Fruit fly (Drosophila melanogaster) whole organism, embryonic: Measurements from ENCODE around the gene Dop1R2.

Source experiments
- Ada2b ChIP-seq: fragments of 200-800 bp; sonication (Bioruptor generic); IDR thresholded peaks from 2 replicates; pipeline ENCODE4 v1.3.6; 2022; ENCODE audit warnings: missing biosample characterization, missing genetic modification characterization
- Aef1 ChIP-seq: fragments of 200-800 bp; sonication (Bioruptor generic); IDR thresholded peaks from 3 replicates; pipeline ENCODE4 v1.3.6; 2022; ENCODE audit warnings: missing biosample characterization, missing genetic modification characterization
- B-H2 ChIP-seq: fragments of 200-800 bp; sonication (Bioruptor generic); optimal IDR thresholded peaks from 2 replicates; lab custom pipeline; 2018; ENCODE audit warnings: missing biosample characterization, mild to moderate bottlenecking, missing genetic modification characterization
- BEAF-32 ChIP-seq: fragments of 200-800 bp; sonication (Bioruptor generic); optimal IDR thresholded peaks from 3 replicates; lab custom pipeline; 2017; ENCODE audit warnings: missing biosample characterization, missing genetic modification characterization, mild to moderate bottlenecking, moderate library complexity, missing genetic modification reagents
- CG12659 ChIP-seq: fragments of 200-800 bp; sonication (Bioruptor generic); optimal IDR thresholded peaks from 3 replicates; lab custom pipeline; 2017; ENCODE audit warnings: mild to moderate bottlenecking, missing biosample characterization, missing genetic modification reagents, missing genetic modification characterization
- CG12769 ChIP-seq: fragments of 200-800 bp; sonication (Bioruptor generic); optimal IDR thresholded peaks from 2 replicates; lab custom pipeline; 2019; ENCODE audit warnings: missing biosample characterization, mild to moderate bottlenecking, missing genetic modification characterization, moderate library complexity
- CG14050 ChIP-seq: fragments of 200-800 bp; sonication (Bioruptor generic); IDR thresholded peaks from 3 replicates; pipeline ENCODE4 v1.3.6; 2022; ENCODE audit warnings: missing biosample characterization, missing genetic modification characterization
- CG14441 ChIP-seq: fragments of 200-800 bp; sonication (Bioruptor generic); IDR thresholded peaks from 2 replicates; pipeline ENCODE4 v1.3.6; 2022; ENCODE audit warnings: missing biosample characterization, missing genetic modification characterization
- CG15011 ChIP-seq: fragments of 200-800 bp; sonication (Bioruptor generic); optimal IDR thresholded peaks from 3 replicates; lab custom pipeline; 2018; ENCODE audit warnings: missing biosample characterization, mild to moderate bottlenecking, missing genetic modification characterization
- CG16815 ChIP-seq: fragments of 200-800 bp; sonication (Bioruptor generic); optimal IDR thresholded peaks from 3 replicates; lab custom pipeline; 2017; ENCODE audit warnings: missing biosample characterization, mild to moderate bottlenecking, missing genetic modification characterization
- CG17612 ChIP-seq: fragments of 200-800 bp; sonication (Bioruptor generic); IDR thresholded peaks from 2 replicates; pipeline ENCODE4 v1.3.6; 2022; ENCODE audit warnings: missing biosample characterization, missing genetic modification characterization
- CG17802 ChIP-seq: fragments of 200-800 bp; sonication (Bioruptor generic); optimal IDR thresholded peaks from 2 replicates; lab custom pipeline; 2018; ENCODE audit warnings: missing biosample characterization, mild to moderate bottlenecking, missing genetic modification characterization, moderate library complexity
- CG18262 ChIP-seq: fragments of 200-800 bp; optimal IDR thresholded peaks from 3 replicates; lab custom pipeline; 2019; ENCODE audit warnings: missing biosample characterization, mild to moderate bottlenecking, missing genetic modification characterization, moderate library complexity
- CG18599 ChIP-seq: fragments of 200-800 bp; sonication (Bioruptor generic); optimal IDR thresholded peaks from 3 replicates; lab custom pipeline; 2017; ENCODE audit warnings: missing biosample characterization, missing genetic modification characterization, mild to moderate bottlenecking, moderate library complexity, missing genetic modification reagents
- CG18619 ChIP-seq: fragments of 200-800 bp; sonication (Bioruptor generic); optimal IDR thresholded peaks from 3 replicates; lab custom pipeline; 2017; ENCODE audit warnings: missing biosample characterization, mild to moderate bottlenecking, missing genetic modification characterization
- CG3065 ChIP-seq: fragments of 200-800 bp; sonication (Bioruptor generic); optimal IDR thresholded peaks from 2 replicates; lab custom pipeline; 2016; ENCODE audit warnings: missing biosample characterization, missing genetic modification characterization
- CG34376 ChIP-seq: fragments of 200-800 bp; sonication (Bioruptor generic); optimal IDR thresholded peaks from 2 replicates; lab custom pipeline; 2018; ENCODE audit warnings: missing biosample characterization, mild to moderate bottlenecking, missing genetic modification characterization
- CG6683 ChIP-seq: fragments of 200-800 bp; sonication (Bioruptor generic); optimal IDR thresholded peaks from 2 replicates; lab custom pipeline; 2017; ENCODE audit warnings: missing biosample characterization, mild to moderate bottlenecking, missing genetic modification characterization, missing genetic modification reagents
- CG6689 ChIP-seq: fragments of 200-800 bp; sonication (Bioruptor generic); IDR thresholded peaks from 2 replicates; pipeline ENCODE4 v1.3.6; 2022; ENCODE audit warnings: missing biosample characterization, missing genetic modification characterization
- CG6765 ChIP-seq: fragments of 200-800 bp; sonication (Bioruptor generic); optimal IDR thresholded peaks from 3 replicates; lab custom pipeline; 2017; ENCODE audit warnings: missing biosample characterization, mild to moderate bottlenecking, missing genetic modification characterization
- CG7271 ChIP-seq: fragments of 200-800 bp; sonication (Bioruptor generic); optimal IDR thresholded peaks from 2 replicates; lab custom pipeline; 2018; ENCODE audit warnings: missing biosample characterization, mild to moderate bottlenecking, missing genetic modification characterization, moderate library complexity
- CG7556 ChIP-seq: fragments of 200-800 bp; sonication (Bioruptor generic); optimal IDR thresholded peaks from 2 replicates; lab custom pipeline; 2017; ENCODE audit warnings: missing biosample characterization, mild to moderate bottlenecking, missing genetic modification characterization
- CG7839 ChIP-seq: fragments of 200-800 bp; sonication (Bioruptor generic); optimal IDR thresholded peaks from 3 replicates; lab custom pipeline; 2018; ENCODE audit warnings: missing biosample characterization, mild to moderate bottlenecking, missing genetic modification characterization, moderate library complexity
- Dll ChIP-seq: fragments of 200-800 bp; sonication (Bioruptor generic); IDR thresholded peaks from 4 replicates; pipeline ENCODE4 v1.3.6; 2022; ENCODE audit warnings: missing biosample characterization, missing genetic modification characterization; ENCODE audit not compliant: partially characterized antibody
- ERR ChIP-seq: fragments of 200-800 bp; sonication (Bioruptor generic); optimal IDR thresholded peaks from 2 replicates; lab custom pipeline; 2016; ENCODE audit warnings: missing biosample characterization, missing genetic modification characterization
- Eip74EF ChIP-seq, 2 experiments: fragments of 200-800 bp in 1 of 2; fragments of >200 bp in 1 of 2; sonication (Bioruptor generic) in 1 of 2; optimal IDR thresholded peaks; 2 replicates each; lab custom pipeline; 2017 to 2019; ENCODE audit warnings: missing biosample characterization in 2 of 2, missing genetic modification characterization in 2 of 2, mild to moderate bottlenecking in 1 of 2, moderate library complexity in 1 of 2
- Gug ChIP-seq: fragments of 200-800 bp; sonication (Bioruptor generic); IDR thresholded peaks from 4 replicates; pipeline ENCODE4 v1.3.6; 2022; ENCODE audit warnings: missing biosample characterization, missing genetic modification characterization
- Meics ChIP-seq: fragments of 200-800 bp; sonication (Bioruptor generic); optimal IDR thresholded peaks from 2 replicates; lab custom pipeline; 2017; ENCODE audit warnings: missing biosample characterization, mild to moderate bottlenecking, missing genetic modification characterization
- Opbp ChIP-seq: fragments of 200-800 bp; sonication (Bioruptor generic); IDR thresholded peaks from 3 replicates; pipeline ENCODE4 v1.3.6; 2022; ENCODE audit warnings: missing biosample characterization, missing genetic modification characterization; ENCODE audit not compliant: partially characterized antibody
- Sry-β ChIP-seq: fragments of 200-800 bp; sonication (Bioruptor generic); optimal IDR thresholded peaks from 2 replicates; lab custom pipeline; 2018; ENCODE audit warnings: missing biosample characterization, mild to moderate bottlenecking, missing genetic modification characterization, moderate library complexity
- Tbp ChIP-seq: fragments of >200 bp; optimal IDR thresholded peaks from 2 replicates; lab custom pipeline; 2018; ENCODE audit warnings: missing biosample characterization, missing genetic modification characterization
- YL-1 ChIP-seq: fragments of 200-800 bp; sonication (Bioruptor generic); optimal IDR thresholded peaks from 3 replicates; lab custom pipeline; 2017; ENCODE audit warnings: missing biosample characterization, mild to moderate bottlenecking, missing genetic modification characterization
- ash1 ChIP-seq: fragments of 200-800 bp; sonication (Bioruptor generic); optimal IDR thresholded peaks from 2 replicates; lab custom pipeline; 2018; ENCODE audit warnings: missing biosample characterization, mild to moderate bottlenecking, missing genetic modification characterization
- corto ChIP-seq: fragments of 200-800 bp; sonication (Bioruptor generic); optimal IDR thresholded peaks from 2 replicates; lab custom pipeline; 2016; ENCODE audit warnings: missing biosample characterization, mild to moderate bottlenecking, missing genetic modification characterization, moderate library complexity
- crol ChIP-seq: fragments of 200-800 bp; sonication (Bioruptor generic); IDR thresholded peaks from 2 replicates; pipeline ENCODE4 v1.3.6; 2022; ENCODE audit warnings: missing biosample characterization, missing genetic modification characterization
- cwo ChIP-seq: fragments of 200-800 bp; sonication (Bioruptor generic); optimal IDR thresholded peaks from 3 replicates; lab custom pipeline; 2017; ENCODE audit warnings: missing biosample characterization, missing genetic modification characterization, mild to moderate bottlenecking, moderate library complexity, missing genetic modification reagents
- dati ChIP-seq: fragments of 200-800 bp; sonication (Bioruptor generic); IDR thresholded peaks from 2 replicates; pipeline ENCODE4 v1.3.6; 2022; ENCODE audit warnings: missing biosample characterization, missing genetic modification characterization
- exex ChIP-seq: fragments of 200-800 bp; sonication (Bioruptor generic); optimal IDR thresholded peaks from 4 replicates; lab custom pipeline; 2018; ENCODE audit warnings: missing biosample characterization, mild to moderate bottlenecking, missing genetic modification characterization, moderate library complexity
- fd3F ChIP-seq: fragments of 200-800 bp; sonication (Bioruptor generic); optimal IDR thresholded peaks from 2 replicates; lab custom pipeline; 2018; ENCODE audit warnings: missing biosample characterization, mild to moderate bottlenecking, missing genetic modification characterization, moderate library complexity
- gsb-n ChIP-seq: fragments of 200-800 bp; sonication (Bioruptor generic); optimal IDR thresholded peaks from 3 replicates; lab custom pipeline; 2018; ENCODE audit warnings: missing biosample characterization, mild to moderate bottlenecking, missing genetic modification characterization
- klu ChIP-seq: fragments of 200-800 bp; sonication (Bioruptor generic); IDR thresholded peaks from 2 replicates; pipeline ENCODE4 v1.3.6; 2022; ENCODE audit warnings: missing biosample characterization, missing genetic modification characterization
- onecut ChIP-seq: fragments of 200-800 bp; sonication (Bioruptor generic); IDR thresholded peaks from 2 replicates; pipeline ENCODE4 v1.3.6; 2022; ENCODE audit warnings: missing biosample characterization, missing genetic modification characterization
- peb ChIP-seq: fragments of 200-800 bp; sonication (Bioruptor generic); IDR thresholded peaks from 2 replicates; pipeline ENCODE4 v1.3.6; 2022; ENCODE audit warnings: missing biosample characterization, missing genetic modification characterization
- repo ChIP-seq: fragments of 200-800 bp; sonication (Bioruptor generic); optimal IDR thresholded peaks from 2 replicates; lab custom pipeline; 2016; ENCODE audit warnings: missing biosample characterization, missing genetic modification characterization
- sens-2 ChIP-seq: fragments of 200-800 bp; sonication (Bioruptor generic); IDR thresholded peaks from 2 replicates; pipeline ENCODE4 v1.3.6; 2022; ENCODE audit warnings: missing biosample characterization, missing genetic modification characterization
- sim ChIP-seq: fragments of 200-800 bp; sonication (Bioruptor generic); IDR thresholded peaks from 2 replicates; pipeline ENCODE4 v1.3.6; 2022; ENCODE audit warnings: missing biosample characterization, missing genetic modification characterization
- slou ChIP-seq: fragments of 200-800 bp; sonication (Bioruptor generic); optimal IDR thresholded peaks from 3 replicates; lab custom pipeline; 2016; ENCODE audit warnings: missing biosample characterization, missing genetic modification characterization
- slp2 ChIP-seq: fragments of 200-800 bp; sonication (Bioruptor generic); optimal IDR thresholded peaks from 2 replicates; lab custom pipeline; 2016; ENCODE audit warnings: missing biosample characterization, missing genetic modification characterization
- tgo ChIP-seq: fragments of 200-800 bp; sonication (Bioruptor generic); IDR thresholded peaks from 3 replicates; pipeline ENCODE4 v1.3.6; 2022; ENCODE audit warnings: missing biosample characterization, missing genetic modification characterization
- usp ChIP-seq: fragments of >200 bp; optimal IDR thresholded peaks from 2 replicates; lab custom pipeline; 2017; ENCODE audit warnings: missing biosample characterization, missing genetic modification characterization

Gene Dop1R2

dm6 chr3R:29592139-29592814, 67.5 kb downstream of the Dop1R2 start (continued):
- no peak for TF ChIP-seq CG18599 (GFP tag; lab: Kevin White, UChicago)
- TF ChIP-seq CG7556 (GFP tag; lab: Kevin White, UChicago) = no peak
- TF ChIP-seq BEAF-32 = no peak
- TF ChIP-seq CG14050 (GFP tag; lab: Robert Waterston, UW) = no peak
- TF ChIP-seq YL-1 (GFP tag; lab: Kevin White, UChicago) = no peak
- TF ChIP-seq CG6765 (GFP tag; lab: Kevin White, UChicago) = no peak
- no peak for TF ChIP-seq CG34376 (GFP tag; lab: Kevin White, UChicago)
- TF ChIP-seq Aef1 (GFP tag; lab: Robert Waterston, UW) = no peak
- no peak for TF ChIP-seq Meics
- TF ChIP-seq cwo (GFP tag; lab: Kevin White, UChicago) = no peak
- no peak for TF ChIP-seq CG3065 (GFP tag; lab: Kevin White, UChicago)
- TF ChIP-seq CG15011 (GFP tag; lab: Kevin White, UChicago) = no peak
- TF ChIP-seq fd3F = no peak
- no peak for TF ChIP-seq sim (GFP tag; lab: Robert Waterston, UW)
- TF ChIP-seq CG18262 (tag; lab: Kevin White, UChicago) = no peak
- no peak for TF ChIP-seq slp2 (GFP tag; lab: Kevin White, UChicago)
- no peak for TF ChIP-seq CG14441 (GFP tag; lab: Robert Waterston, UW)
- no peak for TF ChIP-seq B-H2 (GFP tag; lab: Kevin White, UChicago)
- no peak for TF ChIP-seq CG17612 (GFP tag; lab: Robert Waterston, UW)
- TF ChIP-seq corto (GFP tag; lab: Kevin White, UChicago) = no peak
- no peak for TF ChIP-seq repo (GFP tag; lab: Kevin White, UChicago)
- TF ChIP-seq crol (GFP tag; lab: Robert Waterston, UW) = peak; percentile 88
- no peak for TF ChIP-seq sens-2 (GFP tag; lab: Robert Waterston, UW)
- TF ChIP-seq onecut (GFP tag; lab: Robert Waterston, UW) = peak; percentile 22; the same call in 1 of the 2 replicates
- no peak for TF ChIP-seq Dll (GFP tag; lab: Robert Waterston, UW)
- no peak for TF ChIP-seq CG7839 (tag; lab: Kevin White, UChicago)
- TF ChIP-seq CG6689 (GFP tag; lab: Robert Waterston, UW) = peak; percentile 50; the same call in 1 of the 2 replicates
- no peak for TF ChIP-seq gsb-n
- TF ChIP-seq Ada2b = no peak
- no peak for TF ChIP-seq usp (GFP tag; lab: Kevin White, UChicago)
- TF ChIP-seq Eip74EF (GFP tag; optimal IDR thresholded peaks at IDR 0.05; lab: Kevin White, UChicago) = no peak
- no peak for TF ChIP-seq slou (GFP tag; lab: Kevin White, UChicago)
- no peak for TF ChIP-seq CG17802 (tag; lab: Kevin White, UChicago)
- no peak for TF ChIP-seq CG16815 (GFP tag; lab: Kevin White, UChicago)
- TF ChIP-seq ash1 = no peak
- TF ChIP-seq CG12769 (tag; lab: Kevin White, UChicago) = peak; percentile 9
- TF ChIP-seq CG12659 (GFP tag; lab: Kevin White, UChicago) = no peak
- 0 out of 3 replicates have a peak, but pooled peaks have one; percentile 4 for TF ChIP-seq Opbp (GFP tag; lab: Robert Waterston, UW)
- no peak for TF ChIP-seq Gug
- no peak for TF ChIP-seq CG18619 (GFP tag; lab: Kevin White, UChicago)
- TF ChIP-seq exex = no peak
- no peak for TF ChIP-seq CG7271 (tag; lab: Kevin White, UChicago)
- TF ChIP-seq peb (GFP tag; lab: Robert Waterston, UW) = no peak
- TF ChIP-seq CG6683 (GFP tag; lab: Kevin White, UChicago) = no peak
- TF ChIP-seq Tbp (GFP tag; lab: Kevin White, UChicago) = no peak
- TF ChIP-seq klu (GFP tag; lab: Robert Waterston, UW) = no peak
- TF ChIP-seq ERR = no peak
- TF ChIP-seq dati (GFP tag; lab: Robert Waterston, UW) = no peak
- TF ChIP-seq Sry-β (GFP tag; lab: Kevin White, UChicago) = no peak
- no peak for TF ChIP-seq tgo
